Worm (Caenorhabditis elegans): ENCODE data around the gene dhcr-24.

Gene dhcr-24

ce11 chrX:2550665-2551064, 13.3 kb downstream of the dhcr-24 start (continued):
- TF ChIP-seq skn-1 (tag; optimal IDR thresholded peaks at IDR 0.05): peak; percentile 12

- no peak for TF ChIP-seq nhr-12 (tag; optimal IDR thresholded peaks at IDR 0.05)
- TF ChIP-seq ceh-82 (tag; optimal IDR thresholded peaks at IDR 0.05): peak; percentile 30 to 65 (median 36)
- TF ChIP-seq fkh-10 (GFP tag; optimal IDR thresholded peaks at IDR 0.05): peak; percentile 15
- peak; percentile 76 for TF ChIP-seq nhr-19 (GFP tag; conservative IDR thresholded peaks at IDR 0.05)
- no peak for TF ChIP-seq C34B4.2 (tag; optimal IDR thresholded peaks at IDR 0.05)
- peak; percentile 74 for TF ChIP-seq dsc-1 (tag; optimal IDR thresholded peaks at IDR 0.05)
- TF ChIP-seq ama-1 (optimal IDR thresholded peaks at IDR 0.05): no peak
- no peak for TF ChIP-seq hpl-2 (GFP tag; optimal IDR thresholded peaks at IDR 0.05)
- TF ChIP-seq tbx-2 (tag; optimal IDR thresholded peaks at IDR 0.05): peak; percentile 57
- TF ChIP-seq skn-1 (tag; optimal IDR thresholded peaks at IDR 0.05): peak; percentile 94
- peak; percentile 84 for TF ChIP-seq snu-23 (GFP tag; optimal IDR thresholded peaks at IDR 0.05)
- TF ChIP-seq sptf-1 (tag; optimal IDR thresholded peaks at IDR 0.05): no peak
- peak; percentile 43 for TF ChIP-seq fos-1 (tag; optimal IDR thresholded peaks at IDR 0.05)
- TF ChIP-seq C16A3.4 (tag; optimal IDR thresholded peaks at IDR 0.05): peak; percentile 71
- peak; percentile 75 for TF ChIP-seq rnt-1 (tag; optimal IDR thresholded peaks at IDR 0.05)
- TF ChIP-seq ceh-8 (GFP tag; optimal IDR thresholded peaks at IDR 0.05): peak; percentile 41
- peak; percentile 27; the same call in 1 of the 2 replicates for TF ChIP-seq ceh-88 (GFP tag; IDR thresholded peaks at IDR 0.05)
- peak; percentile 17 for TF ChIP-seq egl-13 (tag; optimal IDR thresholded peaks at IDR 0.05)
- TF ChIP-seq sup-37 (GFP tag; optimal IDR thresholded peaks at IDR 0.05): peak; percentile 32
- TF ChIP-seq swsn-7 (tag; optimal IDR thresholded peaks at IDR 0.05): peak; percentile 75
- TF ChIP-seq egl-27 (tag; optimal IDR thresholded peaks at IDR 0.05): no peak
- no peak for TF ChIP-seq Y116A8C.19 (tag; optimal IDR thresholded peaks at IDR 0.05; ENCODE audit: borderline replicate concordance)
- TF ChIP-seq mef-2 (tag; optimal IDR thresholded peaks at IDR 0.05): peak; percentile 29
- TF ChIP-seq jun-1 (tag; optimal IDR thresholded peaks at IDR 0.05): peak; percentile 56
- TF ChIP-seq nhr-47 (tag; optimal IDR thresholded peaks at IDR 0.05): peak; percentile 80
- TF ChIP-seq nhr-85 (tag): peak; percentile 26
- no peak for TF ChIP-seq sox-4 (tag; optimal IDR thresholded peaks at IDR 0.05)
- no peak for TF ChIP-seq vab-15 (tag; optimal IDR thresholded peaks at IDR 0.05)
- TF ChIP-seq unc-130 (tag; optimal IDR thresholded peaks at IDR 0.05): peak; percentile 36
- peak; percentile 29 for TF ChIP-seq xbp-1 (tag; optimal IDR thresholded peaks at IDR 0.05)
- peak; percentile 42 for TF ChIP-seq fkh-8 (tag; optimal IDR thresholded peaks at IDR 0.05)
- peak; percentile 74 for TF ChIP-seq nhr-90 (tag; optimal IDR thresholded peaks at IDR 0.05; ENCODE audit: poor library complexity)
- TF ChIP-seq lin-15B (tag; optimal IDR thresholded peaks at IDR 0.05): no peak
- no peak for TF ChIP-seq grh-1 (GFP tag; IDR thresholded peaks at IDR 0.05)
- peak; percentile 82 for TF ChIP-seq nhr-77 (tag; optimal IDR thresholded peaks at IDR 0.05)
- TF ChIP-seq efl-1 (optimal IDR thresholded peaks at IDR 0.05): peak in 1 of 2 experiments; percentile 17
- peak in 1 of 2 experiments; percentile 93 for TF ChIP-seq efl-1 (GFP tag; optimal IDR thresholded peaks at IDR 0.05 in 1 of 2)
- no peak for TF ChIP-seq tlp-1 (tag; optimal IDR thresholded peaks at IDR 0.05)
- peak in 1 of 2 experiments; percentile 50 for TF ChIP-seq ztf-11 (tag; optimal IDR thresholded peaks at IDR 0.05)
- no peak for TF ChIP-seq nhr-84 (tag; optimal IDR thresholded peaks at IDR 0.05)
- no peak for TF ChIP-seq hlh-4 (tag; optimal IDR thresholded peaks at IDR 0.05)
- peak; percentile 75 for TF ChIP-seq nhr-20 (tag; optimal IDR thresholded peaks at IDR 0.05)
- peak; percentile 30 for TF ChIP-seq pax-3 (tag; optimal IDR thresholded peaks at IDR 0.05)
- TF ChIP-seq lin-35 (GFP tag; optimal IDR thresholded peaks at IDR 0.05): peak; percentile 39 to 67
- TF ChIP-seq pqm-1 (tag; optimal IDR thresholded peaks at IDR 0.05): no peak
- TF ChIP-seq ztf-4 (tag; optimal IDR thresholded peaks at IDR 0.05): no peak
- TF ChIP-seq lin-14 (GFP tag; optimal IDR thresholded peaks at IDR 0.05): peak; percentile 79
- TF ChIP-seq lsy-2 (tag; optimal IDR thresholded peaks at IDR 0.05): peak; percentile 45 to 70
- no peak for TF ChIP-seq nhr-237 (tag; optimal IDR thresholded peaks at IDR 0.05)
- TF ChIP-seq ets-5 (GFP tag; IDR thresholded peaks at IDR 0.05): no peak
- peak; percentile 65 for TF ChIP-seq irx-1 (tag; optimal IDR thresholded peaks at IDR 0.05)
- no peak for TF ChIP-seq blmp-1 (tag; optimal IDR thresholded peaks at IDR 0.05)
Observed at ce11 chrX:2549322-2549721, 14.6 kb downstream of the dhcr-24 start.

All from whole organism, L1 larva.